Fruit fly (Drosophila melanogaster): ENCODE results near the gene CG15056.
A peak's percentile ranks its signal among the peaks of the same experiment; 100 is the strongest.

The CG15056 gene

DNA sequence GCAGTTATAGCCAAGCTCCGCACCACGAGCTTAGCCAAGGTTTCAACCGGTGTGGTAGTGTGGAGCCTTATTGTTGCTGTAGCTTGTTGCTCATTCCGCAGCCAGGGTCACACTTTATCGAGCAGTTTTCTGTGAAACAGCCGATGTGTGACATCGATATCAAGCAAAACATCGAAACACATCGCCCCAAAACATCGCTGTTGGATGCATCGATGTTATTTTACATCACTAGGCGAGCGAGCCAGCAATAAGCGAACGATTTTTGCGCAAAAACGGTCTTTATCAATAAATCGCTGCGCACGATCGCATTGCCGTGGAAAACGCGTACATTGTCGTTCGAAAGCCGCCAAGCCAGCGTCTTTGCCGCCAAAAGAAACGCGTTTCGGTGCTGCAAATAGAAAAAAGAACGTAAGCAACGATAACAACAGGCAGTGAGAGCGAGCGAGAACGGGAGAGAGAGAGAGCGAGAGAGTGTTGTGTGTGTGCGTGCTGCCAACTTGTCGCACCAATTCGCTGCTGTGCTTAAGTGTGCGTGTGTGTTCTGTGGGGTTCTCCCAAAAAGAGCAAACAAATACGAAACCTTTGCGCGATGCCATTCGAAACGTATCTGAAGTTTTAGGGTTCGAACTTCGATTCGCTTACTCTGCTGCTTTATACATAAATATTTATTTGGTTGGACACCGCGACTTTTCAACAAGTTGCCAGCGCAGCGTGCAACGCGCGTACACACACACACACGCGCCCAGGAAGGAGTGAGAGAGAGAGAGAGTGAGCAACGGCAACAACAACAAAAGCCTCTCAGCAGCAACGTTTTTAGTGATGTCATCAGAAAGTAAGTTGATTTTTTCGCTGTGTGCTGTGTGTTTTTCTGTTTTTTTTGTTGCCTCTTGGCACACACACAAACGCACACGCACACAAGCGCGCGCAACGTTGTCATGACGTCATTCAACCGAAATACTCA, 44.2 kb upstream of the CG15056 start (continued):
- TF ChIP-seq sima (GFP tag; optimal IDR thresholded peaks at IDR 0.05) (no peak), CG17361 (GFP tag; IDR thresholded peaks at IDR 0.05) (peak; percentile 33; the same call in 1 of the 3 replicates), CG14014 (GFP tag; IDR thresholded peaks at IDR 0.05) (no peak), row (GFP tag; IDR thresholded peaks at IDR 0.05) (peak; percentile 53), Trl (optimal IDR thresholded peaks at IDR 0.05) (peak; percentile 74 to 93), Trl (GFP tag; optimal IDR thresholded peaks at IDR 0.05) (peak; percentile 10), Jarid2 (GFP tag; optimal IDR thresholded peaks at IDR 0.05) (no peak), chm (GFP tag; IDR thresholded peaks at IDR 0.05) (peak; percentile 62; the same call in 1 of the 2 replicates), Dip3 (GFP tag; optimal IDR thresholded peaks at IDR 0.05) (peak; percentile 35), gcm (GFP tag; optimal IDR thresholded peaks at IDR 0.05) (no peak), CG11085 (GFP tag; IDR thresholded peaks at IDR 0.05) (0 out of 2 replicates have a peak, but pooled peaks have one; percentile 21), Lpt (GFP tag; optimal IDR thresholded peaks at IDR 0.05) (no peak), jumu (GFP tag; optimal IDR thresholded peaks at IDR 0.05) (peak; percentile 46), CG17802 (tag; optimal IDR thresholded peaks at IDR 0.05) (peak; percentile 29), CG3163 (GFP tag; optimal IDR thresholded peaks at IDR 0.05) (peak; percentile 20), dmrt11E (tag; optimal IDR thresholded peaks at IDR 0.05) (peak; percentile 1), fru (optimal IDR thresholded peaks at IDR 0.05) (peak; percentile 32), Abd-B (GFP tag; optimal IDR thresholded peaks at IDR 0.05) (peak; percentile 13), CG31441 (GFP tag; IDR thresholded peaks at IDR 0.05) (peak; percentile 60), crp (GFP tag; optimal IDR thresholded peaks at IDR 0.05) (peak in 1 of 2 experiments; percentile 6), Stat92E (GFP tag; optimal IDR thresholded peaks at IDR 0.05) (peak in 1 of 3 experiments; percentile 37), CG14860 (GFP tag; IDR thresholded peaks at IDR 0.05; ENCODE audit: partially characterized antibody) (peak; percentile 97), en (GFP tag; optimal IDR thresholded peaks at IDR 0.05) (no peak), CG12659 (GFP tag; optimal IDR thresholded peaks at IDR 0.05) (peak; percentile 80), CG1832 (GFP tag; optimal IDR thresholded peaks at IDR 0.05) (peak; percentile 89), Hmx (GFP tag; optimal IDR thresholded peaks at IDR 0.05) (no peak), Hsf (GFP tag; optimal IDR thresholded peaks at IDR 0.05) (peak; percentile 10), Ravus (GFP tag; IDR thresholded peaks at IDR 0.05) (no peak), stc (GFP tag; IDR thresholded peaks at IDR 0.05) (no peak), HLH4C (GFP tag; IDR thresholded peaks at IDR 0.05; ENCODE audit: partially characterized antibody) (peak; percentile 97), CG17385 (GFP tag; optimal IDR thresholded peaks at IDR 0.05) (peak; percentile 5), CG11456 (GFP tag; IDR thresholded peaks at IDR 0.05) (peak; percentile 72; the same call in 2 of the 3 replicates), nom (GFP tag; optimal IDR thresholded peaks at IDR 0.05) (peak; percentile 98), scrt (GFP tag; optimal IDR thresholded peaks at IDR 0.05) (peak; percentile 88), NC2β (GFP tag; optimal IDR thresholded peaks at IDR 0.05) (no peak), Bgb (GFP tag; IDR thresholded peaks at IDR 0.05; ENCODE audit: partially characterized antibody) (peak; percentile 99), CG17328 (GFP tag; IDR thresholded peaks at IDR 0.05) (0 out of 2 replicates have a peak, but pooled peaks have one; percentile 37), inv (GFP tag; IDR thresholded peaks at IDR 0.05; ENCODE audit: partially characterized antibody) (peak; percentile 99), Scr (GFP tag; IDR thresholded peaks at IDR 0.05; ENCODE audit: partially characterized antibody) (peak; percentile 98), Hr39 (optimal IDR thresholded peaks at IDR 0.05) (no peak), Dp (GFP tag; optimal IDR thresholded peaks at IDR 0.05) (peak; percentile 89), CG42726 (GFP tag; IDR thresholded peaks at IDR 0.05; ENCODE audit: partially characterized antibody) (peak; percentile 99), sob (GFP tag; IDR thresholded peaks at IDR 0.05) (peak; percentile 61), tll (GFP tag; optimal IDR thresholded peaks at IDR 0.05) (peak; percentile 12 to 70), Nf-YC (tag; optimal IDR thresholded peaks at IDR 0.05) (peak; percentile 4), lbe (GFP tag; optimal IDR thresholded peaks at IDR 0.05) (peak; percentile 20), pho (GFP tag; optimal IDR thresholded peaks at IDR 0.05) (peak; percentile 59), maf-S (GFP tag; optimal IDR thresholded peaks at IDR 0.05) (peak; percentile 52)
